Fruit fly (Drosophila melanogaster): ENCODE data around the gene CCAP.

- no peak for TF ChIP-seq Hr83 (GFP tag; optimal IDR thresholded peaks at IDR 0.05; ENCODE audit: poor library complexity, severe bottlenecking)
- TF ChIP-seq lola (GFP tag; optimal IDR thresholded peaks at IDR 0.05), result no peak
- no peak for TF ChIP-seq sage (GFP tag; optimal IDR thresholded peaks at IDR 0.05)
- no peak for TF ChIP-seq psq (GFP tag; optimal IDR thresholded peaks at IDR 0.05)
These were observed 32.0 kb downstream of the CCAP start for dm6 chr3R:22669789-22670426.
